Worm (Caenorhabditis elegans) whole organism, midembryonic: ENCODE results near the gene elo-9.

Source experiments
- T22C8.4 ChIP-seq: fragments of 200-800 bp; sonication (Bioruptor generic); IDR thresholded peaks from 2 replicates; pipeline ENCODE4 v1.3.6; 2022; ENCODE audit warnings: missing genetic modification characterization, missing compliant biosample characterization
- flt-1 ChIP-seq: fragments of 200-800 bp; sonication (Bioruptor generic); IDR thresholded peaks from 2 replicates; pipeline ENCODE4 v1.3.6; 2022; ENCODE audit warnings: missing genetic modification characterization, missing compliant biosample characterization
- klf-2 ChIP-seq: fragments of 200-800 bp; sonication (Bioruptor generic); conservative IDR thresholded peaks from 2 replicates; pipeline ENCODE4 v1.3.6; 2022; ENCODE audit warnings: missing genetic modification reagents, missing genetic modification characterization, missing compliant biosample characterization
- med-1 ChIP-seq: sonication (generic microtip); optimal IDR thresholded peaks from 2 replicates; lab custom pipeline; 2017; ENCODE audit warnings: missing genetic modification characterization, mild to moderate bottlenecking, missing compliant biosample characterization, antibody characterized with exemption, missing genetic modification reagents; ENCODE audit not compliant: insufficient read depth
- ref-1 ChIP-seq: fragments of 200-800 bp; sonication (Bioruptor generic); conservative IDR thresholded peaks from 2 replicates; pipeline ENCODE4 v1.3.6; 2022; ENCODE audit warnings: missing genetic modification reagents, missing genetic modification characterization, missing compliant biosample characterization
- tab-1 ChIP-seq: fragments of 200-800 bp; sonication (Bioruptor generic); IDR thresholded peaks from 2 replicates; pipeline ENCODE4 v1.3.6; 2022; ENCODE audit warnings: missing genetic modification characterization, missing compliant biosample characterization
- ztf-29 ChIP-seq: fragments of 200-800 bp; sonication (Bioruptor generic); IDR thresholded peaks from 2 replicates; pipeline ENCODE4 v1.3.6; 2022; ENCODE audit warnings: missing genetic modification reagents, missing genetic modification characterization, missing compliant biosample characterization

DNA sequence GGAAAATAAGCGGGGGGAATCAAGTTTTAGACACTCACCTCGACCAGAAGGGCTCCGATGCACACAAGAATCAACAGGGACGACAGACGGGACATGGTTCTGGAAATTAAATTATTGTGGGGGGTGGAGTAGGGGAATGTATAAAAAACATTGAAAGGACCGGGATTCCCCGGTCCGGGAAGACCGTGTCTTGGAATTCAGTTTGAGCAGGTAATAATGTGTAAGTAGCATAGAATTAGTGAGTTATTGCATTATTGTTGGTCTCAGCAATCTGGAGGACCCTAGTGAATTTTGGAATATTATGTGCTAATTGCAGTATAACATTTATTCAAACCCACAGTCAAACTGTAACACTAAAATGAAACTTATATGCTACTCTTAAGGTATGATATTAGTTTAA lies 53.6 kb downstream of the elo-9 start, which contains the start of gene R03C1.1:
- no peak for TF ChIP-seq ref-1 (GFP tag; lab: Robert Waterston, UW)
- no peak for TF ChIP-seq T22C8.4
- no peak for TF ChIP-seq klf-2
- TF ChIP-seq flt-1 (GFP tag; lab: Robert Waterston, UW): no peak
- TF ChIP-seq med-1: no peak
- TF ChIP-seq tab-1: no peak
- no peak for TF ChIP-seq ztf-29
